Worm (Caenorhabditis elegans) whole organism, young adult: ENCODE measurements around the gene aakg-1.

ENCODE experiments used
- B0019.2 ChIP-seq: fragments of 200-800 bp; sonication (Bioruptor generic); conservative IDR thresholded peaks from 2 replicates; pipeline ENCODE4 v1.3.6; 2022; ENCODE audit warnings: missing genetic modification reagents, missing genetic modification characterization, missing compliant biosample characterization
- B0261.1 ChIP-seq: sonication (generic microtip); optimal IDR thresholded peaks from 2 replicates; lab custom pipeline; 2016; ENCODE audit warnings: mild to moderate bottlenecking, missing genetic modification characterization, moderate library complexity, missing compliant biosample characterization
- B0336.3 ChIP-seq: fragments of 200-800 bp; sonication (Bioruptor generic); IDR thresholded peaks from 2 replicates; pipeline ENCODE4 v1.3.6; 2022; ENCODE audit warnings: missing genetic modification characterization, missing compliant biosample characterization
- C17E4.6 ChIP-seq: fragments of 200-800 bp; sonication (Bioruptor generic); IDR thresholded peaks from 2 replicates; pipeline ENCODE4 v1.3.6; 2022; ENCODE audit warnings: missing genetic modification reagents, missing genetic modification characterization, missing compliant biosample characterization
- F10E7.11 ChIP-seq: sonication (generic microtip); optimal IDR thresholded peaks from 2 replicates; lab custom pipeline; 2017; ENCODE audit warnings: mild to moderate bottlenecking, missing genetic modification characterization, moderate library complexity, missing compliant biosample characterization
- F23B12.7 ChIP-seq: sonication (generic microtip); optimal IDR thresholded peaks from 2 replicates; lab custom pipeline; 2017; ENCODE audit warnings: missing genetic modification characterization, mild to moderate bottlenecking, missing compliant biosample characterization, antibody characterized with exemption, moderate library complexity; ENCODE audit not compliant: insufficient read depth
- F49E8.2 ChIP-seq: sonication (generic microtip); optimal IDR thresholded peaks from 3 replicates; lab custom pipeline; 2017; ENCODE audit warnings: missing genetic modification characterization, mild to moderate bottlenecking, missing compliant biosample characterization, antibody characterized with exemption, moderate library complexity; ENCODE audit not compliant: insufficient read depth
- F52B5.7 ChIP-seq: sonication (generic microtip); optimal IDR thresholded peaks from 2 replicates; lab custom pipeline; 2016; ENCODE audit warnings: mild to moderate bottlenecking, missing genetic modification characterization, missing compliant biosample characterization
- Y53G8AR.9 ChIP-seq: fragments of 200-800 bp; sonication (Bioruptor generic); conservative IDR thresholded peaks from 2 replicates; pipeline ENCODE4 v1.3.6; 2022; ENCODE audit warnings: missing genetic modification reagents, missing genetic modification characterization, missing compliant biosample characterization
- Y79H2A.3 ChIP-seq: fragments of 200-800 bp; sonication (Bioruptor generic); conservative IDR thresholded peaks from 2 replicates; pipeline ENCODE4 v1.3.6; 2022; ENCODE audit warnings: missing genetic modification reagents, missing genetic modification characterization, missing compliant biosample characterization
- ZK185.1 ChIP-seq: sonication (generic microtip); optimal IDR thresholded peaks from 2 replicates; lab custom pipeline; 2016; ENCODE audit warnings: mild to moderate bottlenecking, missing genetic modification characterization, missing compliant biosample characterization; ENCODE audit not compliant: poor library complexity, severe bottlenecking
- ama-1 ChIP-seq, 3 experiments: fragments of 150-350 bp in 1 of 3; sonication (generic microtip) in 2 of 3; optimal IDR thresholded peaks; 2 replicates each; lab custom pipeline; 2014 to 2018; ENCODE audit warnings: missing biosample characterization in 2 of 3, missing genetic modification characterization in 2 of 3, missing genetic modification reagents in 2 of 3
- athp-1 ChIP-seq: sonication (generic microtip); optimal IDR thresholded peaks from 2 replicates; lab custom pipeline; 2017; ENCODE audit warnings: mild to moderate bottlenecking, missing genetic modification characterization, missing compliant biosample characterization
- bed-1 ChIP-seq: fragments of 200-800 bp; sonication (Bioruptor generic); IDR thresholded peaks from 2 replicates; pipeline ENCODE4 v1.3.6; 2022; ENCODE audit warnings: missing genetic modification reagents, missing genetic modification characterization, missing compliant biosample characterization
- bed-2 ChIP-seq: fragments of 200-800 bp; sonication (Bioruptor generic); IDR thresholded peaks from 2 replicates; pipeline ENCODE4 v1.3.6; 2022; ENCODE audit warnings: missing genetic modification reagents, missing genetic modification characterization, missing compliant biosample characterization
- cebp-1 ChIP-seq, 2 experiments: fragments of 200-800 bp in 1 of 2; sonication (Bioruptor generic) in 1 of 2; sonication (generic microtip) in 1 of 2; IDR thresholded peaks in 1 of 2; optimal IDR thresholded peaks in 1 of 2; 2 replicates each; pipeline versions ENCODE4 v1.3.6 to Lab custom; 2017 to 2022; ENCODE audit warnings: missing compliant biosample characterization in 2 of 2, missing genetic modification characterization in 2 of 2, mild to moderate bottlenecking in 1 of 2, missing genetic modification reagents in 1 of 2, moderate library complexity in 1 of 2
- ceh-100 ChIP-seq: fragments of 200-800 bp; sonication (Bioruptor generic); IDR thresholded peaks from 2 replicates; pipeline ENCODE4 v1.3.6; 2022; ENCODE audit warnings: missing genetic modification reagents, missing genetic modification characterization, missing compliant biosample characterization
- ceh-40 ChIP-seq: fragments of 200-800 bp; sonication (Bioruptor generic); IDR thresholded peaks from 2 replicates; pipeline ENCODE4 v1.3.6; 2022; ENCODE audit warnings: missing genetic modification characterization, missing compliant biosample characterization
- ceh-79 ChIP-seq: sonication (generic microtip); optimal IDR thresholded peaks from 2 replicates; lab custom pipeline; 2017; ENCODE audit warnings: mild to moderate bottlenecking, missing genetic modification characterization, missing compliant biosample characterization
- dpff-1 ChIP-seq: sonication (generic microtip); optimal IDR thresholded peaks from 2 replicates; lab custom pipeline; 2017; ENCODE audit warnings: mild to moderate bottlenecking, missing genetic modification characterization, missing compliant biosample characterization
- dpl-1 ChIP-seq: fragments of 150-350 bp; optimal IDR thresholded peaks from 2 replicates; lab custom pipeline; 2014; ENCODE audit warnings: missing biosample characterization, missing genetic modification reagents, missing genetic modification characterization
- egrh-3 ChIP-seq: fragments of 200-800 bp; sonication (Bioruptor generic); IDR thresholded peaks from 2 replicates; pipeline ENCODE4 v1.3.6; 2022; ENCODE audit warnings: missing genetic modification reagents, missing genetic modification characterization, missing compliant biosample characterization
- ekl-4 ChIP-seq: fragments of 200-800 bp; sonication (Bioruptor generic); IDR thresholded peaks from 2 replicates; pipeline ENCODE4 v1.3.6; 2022; ENCODE audit warnings: missing genetic modification reagents, missing genetic modification characterization, missing compliant biosample characterization
- fkh-3 ChIP-seq: sonication (generic microtip); optimal IDR thresholded peaks from 2 replicates; lab custom pipeline; 2016; ENCODE audit warnings: mild to moderate bottlenecking, missing genetic modification characterization, missing compliant biosample characterization
- hmg-1.2 ChIP-seq: fragments of 200-800 bp; sonication (Bioruptor generic); IDR thresholded peaks from 2 replicates; pipeline ENCODE4 v1.3.6; 2022; ENCODE audit warnings: missing genetic modification reagents, missing genetic modification characterization, missing compliant biosample characterization
- hrde-1 ChIP-seq: sonication (generic microtip); optimal IDR thresholded peaks from 2 replicates; lab custom pipeline; 2016; ENCODE audit warnings: missing genetic modification characterization, mild to moderate bottlenecking, missing compliant biosample characterization, moderate library complexity, missing genotype, missing genetic modification reagents, borderline replicate concordance
- lin-26 ChIP-seq: fragments of 200-800 bp; sonication (Bioruptor generic); IDR thresholded peaks from 2 replicates; pipeline ENCODE4 v1.3.6; 2022; ENCODE audit warnings: missing genetic modification reagents, missing genetic modification characterization, missing compliant biosample characterization
- lin-54 ChIP-seq: fragments of 200-800 bp; sonication (Bioruptor generic); optimal IDR thresholded peaks from 2 replicates; lab custom pipeline; 2018; ENCODE audit warnings: mild to moderate bottlenecking, missing genetic modification characterization, missing compliant biosample characterization
- lsl-1 ChIP-seq: fragments of 200-800 bp; sonication (Bioruptor generic); optimal IDR thresholded peaks from 2 replicates; lab custom pipeline; 2018; ENCODE audit warnings: mild to moderate bottlenecking, missing genetic modification characterization, moderate library complexity, missing compliant biosample characterization
- madf-6 ChIP-seq: fragments of 200-800 bp; sonication (Bioruptor generic); IDR thresholded peaks from 2 replicates; pipeline ENCODE4 v1.3.6; 2022; ENCODE audit warnings: missing genetic modification reagents, missing genetic modification characterization, missing compliant biosample characterization
- madf-8 ChIP-seq: fragments of 200-800 bp; sonication (Bioruptor generic); conservative IDR thresholded peaks from 2 replicates; pipeline ENCODE4 v1.3.6; 2022; ENCODE audit warnings: missing genetic modification reagents, missing genetic modification characterization, missing compliant biosample characterization
- mes-4 ChIP-seq: sonication (generic microtip); optimal IDR thresholded peaks from 2 replicates; lab custom pipeline; 2016; ENCODE audit warnings: missing genotype, missing genetic modification characterization, missing compliant biosample characterization
- mxl-1 ChIP-seq: sonication (generic microtip); optimal IDR thresholded peaks from 2 replicates; lab custom pipeline; 2016; ENCODE audit warnings: missing genetic modification characterization, missing compliant biosample characterization
- nfyb-1 ChIP-seq: fragments of 200-800 bp; sonication (Bioruptor generic); IDR thresholded peaks from 2 replicates; pipeline ENCODE4 v1.3.6; 2022; ENCODE audit warnings: missing genetic modification reagents, missing genetic modification characterization, missing compliant biosample characterization
- nhr-27 ChIP-seq: fragments of 200-800 bp; sonication (Bioruptor generic); optimal IDR thresholded peaks from 2 replicates; lab custom pipeline; 2018; ENCODE audit warnings: mild to moderate bottlenecking, missing genetic modification characterization, moderate library complexity, missing compliant biosample characterization
- pha-4 ChIP-seq: fragments of 150-350 bp; sonication (generic microtip); optimal IDR thresholded peaks from 2 replicates; lab custom pipeline; 2014; ENCODE audit warnings: missing biosample characterization, missing genetic modification reagents, missing genetic modification characterization
- rec-8 ChIP-seq, 2 experiments: sonication (generic microtip); optimal IDR thresholded peaks; 2 replicates each; lab custom pipeline; 2016; ENCODE audit warnings: mild to moderate bottlenecking in 2 of 2, missing genetic modification characterization in 2 of 2, missing genetic modification reagents in 2 of 2, missing genotype in 2 of 2, missing biosample characterization in 1 of 2, missing compliant biosample characterization in 1 of 2, moderate library complexity in 1 of 2
- repo-1 ChIP-seq: sonication (generic microtip); optimal IDR thresholded peaks from 2 replicates; lab custom pipeline; 2017; ENCODE audit warnings: mild to moderate bottlenecking, missing genetic modification characterization, missing compliant biosample characterization
- snpc-1.1 ChIP-seq: sonication (generic microtip); optimal IDR thresholded peaks from 2 replicates; lab custom pipeline; 2017; ENCODE audit warnings: missing genetic modification characterization, mild to moderate bottlenecking, missing compliant biosample characterization, antibody characterized with exemption, moderate library complexity, missing genotype, missing genetic modification reagents; ENCODE audit not compliant: insufficient read depth
- snpc-1.3 ChIP-seq: sonication (generic microtip); optimal IDR thresholded peaks from 2 replicates; lab custom pipeline; 2017; ENCODE audit warnings: missing genetic modification characterization, mild to moderate bottlenecking, missing compliant biosample characterization, antibody characterized with exemption, moderate library complexity, missing genotype, missing genetic modification reagents; ENCODE audit not compliant: insufficient read depth
- snpc-3.4 ChIP-seq: sonication (generic microtip); optimal IDR thresholded peaks from 2 replicates; lab custom pipeline; 2017; ENCODE audit warnings: missing genetic modification characterization, mild to moderate bottlenecking, missing compliant biosample characterization, antibody characterized with exemption, moderate library complexity, missing genotype, missing genetic modification reagents
- snpc-4 ChIP-seq, 5 experiments: fragments of 150-350 bp in 1 of 5; sonication (generic microtip) in 4 of 5; optimal IDR thresholded peaks; 2 replicates each; lab custom pipeline; 2014 to 2018; ENCODE audit warnings: missing genetic modification characterization in 5 of 5, missing biosample characterization in 3 of 5, antibody characterized with exemption in 2 of 5, mild to moderate bottlenecking in 2 of 5, missing compliant biosample characterization in 2 of 5, missing genotype in 2 of 5, moderate library complexity in 2 of 5, missing genetic modification reagents in 1 of 5
- tbp1 ChIP-seq: fragments of 200-800 bp; sonication (Bioruptor generic); optimal IDR thresholded peaks from 2 replicates; lab custom pipeline; 2018; ENCODE audit warnings: mild to moderate bottlenecking, missing genetic modification characterization, missing compliant biosample characterization
- unc-130 ChIP-seq: sonication (generic microtip); optimal IDR thresholded peaks from 2 replicates; lab custom pipeline; 2016; ENCODE audit warnings: missing genetic modification reagents, missing genetic modification characterization, missing compliant biosample characterization
- xnd-1 ChIP-seq: sonication (generic microtip); optimal IDR thresholded peaks from 2 replicates; lab custom pipeline; 2016; ENCODE audit warnings: missing genotype, missing genetic modification reagents, missing genetic modification characterization, missing compliant biosample characterization

The aakg-1 gene

DNA sequence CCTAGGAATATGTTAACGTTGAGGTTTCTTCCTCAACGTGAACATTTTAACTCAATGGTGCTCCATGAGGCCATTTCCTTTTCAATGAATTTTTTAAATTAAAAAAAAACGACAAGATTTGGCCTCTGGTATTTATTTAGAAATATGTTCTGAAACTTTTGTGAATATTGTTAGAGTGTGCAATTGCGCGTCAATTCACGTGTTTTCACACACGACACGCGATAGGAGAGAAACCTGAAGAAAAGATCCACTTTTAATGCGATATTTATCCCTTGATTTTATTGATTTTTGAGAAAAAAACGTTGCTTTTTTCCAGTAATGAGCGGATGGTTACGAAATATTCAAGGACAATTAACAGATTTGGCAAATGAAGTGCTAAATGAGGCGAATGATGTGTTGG, 76.0 kb downstream of the aakg-1 start, which contains the start of gene sql-1:
TSS of gene sql-1 (plus strand) at position 313 of the 400 bp plus-strand sequence.
- TF ChIP-seq lin-26 (GFP tag; lab: Robert Waterston, UW): no peak
- no peak; the same call in 1 of the 2 replicates for TF ChIP-seq ekl-4 (GFP tag; lab: Robert Waterston, UW)
- peak; percentile 35 for TF ChIP-seq tbp1 (GFP tag; lab: Kevin White, UChicago)
- TF ChIP-seq B0261.1 (tag; lab: Kevin White, UChicago): no peak
- TF ChIP-seq B0336.3: peak; percentile 28; the same call in 1 of the 2 replicates
- peak; percentile 41 for TF ChIP-seq mes-4 (tag; lab: Kevin White, UChicago)
- TF ChIP-seq bed-1: no peak
- peak; percentile 30 for TF ChIP-seq ceh-79 (tag; lab: Kevin White, UChicago)
- TF ChIP-seq nfyb-1 (GFP tag; lab: Robert Waterston, UW): 0 out of 2 replicates have a peak, but pooled peaks have one; percentile 8
- peak; percentile 92 for TF ChIP-seq hrde-1 (tag; lab: Kevin White, UChicago)
- TF ChIP-seq F49E8.2: peak; percentile 86
- TF ChIP-seq Y79H2A.3: no peak
- peak; percentile 39 for TF ChIP-seq nhr-27 (tag; lab: Kevin White, UChicago)
- no peak for TF ChIP-seq snpc-1.1 (tag; lab: Kevin White, UChicago)
- TF ChIP-seq fkh-3: peak; percentile 74
- peak; percentile 28 for TF ChIP-seq mxl-1
- TF ChIP-seq athp-1 (tag; lab: Kevin White, UChicago): peak; percentile 82
- no peak for TF ChIP-seq pha-4 (tag; lab: Kevin White, UChicago)
- TF ChIP-seq snpc-3.4 (tag; lab: Kevin White, UChicago): peak; percentile 70
- no peak for TF ChIP-seq bed-2 (GFP tag; lab: Robert Waterston, UW)
- TF ChIP-seq snpc-1.3 (tag; lab: Kevin White, UChicago): peak; percentile 60
- peak; percentile 83 for TF ChIP-seq Y53G8AR.9 (GFP tag; lab: Robert Waterston, UW)
- no peak for TF ChIP-seq dpl-1 (GFP tag; lab: Kevin White, UChicago)
- TF ChIP-seq repo-1 (tag; lab: Kevin White, UChicago): peak; percentile 30
- TF ChIP-seq rec-8 (tag; optimal IDR thresholded peaks at IDR 0.05; lab: Kevin White, UChicago): peak; percentile 11 to 63
- TF ChIP-seq F10E7.11 (tag; lab: Kevin White, UChicago): peak; percentile 14
- TF ChIP-seq B0019.2 (GFP tag; lab: Robert Waterston, UW): 0 out of 2 replicates have a peak, but pooled peaks have one; percentile 17
- no peak for TF ChIP-seq F23B12.7 (tag; lab: Kevin White, UChicago)
- no peak for TF ChIP-seq madf-8 (GFP tag; lab: Robert Waterston, UW)
- peak; percentile 32; the same call in 1 of the 2 replicates for TF ChIP-seq hmg-1.2
- TF ChIP-seq F52B5.7 (tag; lab: Kevin White, UChicago): peak; percentile 73
- peak; percentile 17 for TF ChIP-seq xnd-1
- no peak for TF ChIP-seq egrh-3 (GFP tag; lab: Robert Waterston, UW)
- TF ChIP-seq ceh-100: 0 out of 2 replicates have a peak, but pooled peaks have one; percentile 31
- TF ChIP-seq lsl-1 (GFP tag; lab: Kevin White, UChicago): peak; percentile 32
- peak; percentile 80; the same call in 1 of the 2 replicates for TF ChIP-seq C17E4.6 (GFP tag; lab: Robert Waterston, UW)
- TF ChIP-seq cebp-1 (GFP tag; IDR thresholded peaks at IDR 0.05; lab: Robert Waterston, UW): no peak
- TF ChIP-seq cebp-1 (tag; optimal IDR thresholded peaks at IDR 0.05; lab: Kevin White, UChicago): peak; percentile 66
- TF ChIP-seq ZK185.1 (tag; lab: Kevin White, UChicago): no peak
- TF ChIP-seq madf-6 (GFP tag; lab: Robert Waterston, UW): peak; percentile 65; the same call in 1 of the 2 replicates
- peak; percentile 50 for TF ChIP-seq dpff-1 (tag; lab: Kevin White, UChicago)
- peak; percentile 53 for TF ChIP-seq unc-130
- TF ChIP-seq ceh-40: no peak
- no peak for TF ChIP-seq snpc-4 (GFP tag; optimal IDR thresholded peaks at IDR 0.05; lab: Kevin White, UChicago)
- peak in 1 of 4 experiments; percentile 22 for TF ChIP-seq snpc-4 (tag; optimal IDR thresholded peaks at IDR 0.05; lab: Kevin White, UChicago)
- peak; percentile 53 for TF ChIP-seq lin-54 (GFP tag; lab: Kevin White, UChicago)
- TF ChIP-seq ama-1 (optimal IDR thresholded peaks at IDR 0.05; lab: Kevin White, UChicago): no peak
- TF ChIP-seq ama-1 (GFP tag; optimal IDR thresholded peaks at IDR 0.05; lab: Kevin White, UChicago): peak; percentile 26 to 84
